Worm (Caenorhabditis elegans): Measurements from ENCODE around the gene srz-10.

DNA sequence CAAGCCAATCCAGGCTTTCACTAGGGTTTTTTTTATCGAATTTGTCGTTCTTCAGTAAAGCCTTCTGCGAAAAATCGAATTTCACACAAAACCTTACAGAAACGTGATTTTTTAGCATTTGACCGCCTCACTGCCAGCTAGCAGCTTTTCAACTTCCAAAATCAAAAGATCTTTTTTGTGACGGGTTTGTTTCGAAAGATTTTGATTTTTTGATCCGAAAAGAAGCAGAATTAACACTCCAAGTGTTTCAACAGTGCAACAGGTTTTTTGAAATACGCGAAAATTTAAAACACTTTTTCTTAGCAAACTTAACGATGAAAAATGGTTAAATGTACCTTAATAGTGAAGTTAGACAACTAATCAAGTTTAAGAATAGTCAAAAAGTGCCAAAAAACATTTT, 32.5 kb upstream of the srz-10 start, which contains the start of gene clec-229:
- TF ChIP-seq lsy-2 (tag; optimal IDR thresholded peaks at IDR 0.05) = no peak
- TF ChIP-seq swsn-7 (tag; optimal IDR thresholded peaks at IDR 0.05) = no peak
- no peak for TF ChIP-seq ztf-11 (tag; optimal IDR thresholded peaks at IDR 0.05)
- TF ChIP-seq blmp-1 (tag; optimal IDR thresholded peaks at IDR 0.05) = no peak
- no peak for TF ChIP-seq zag-1 (tag; optimal IDR thresholded peaks at IDR 0.05)
- TF ChIP-seq lin-39 (tag; optimal IDR thresholded peaks at IDR 0.05) = no peak
- TF ChIP-seq nhr-28 (tag; optimal IDR thresholded peaks at IDR 0.05) = no peak
- TF ChIP-seq nhr-76 (tag; optimal IDR thresholded peaks at IDR 0.05) = no peak

Measured in whole organism, L1 larva.